Fruit fly (Drosophila melanogaster) whole organism, wandering third instar larva: ENCODE results near the gene RpS25.

ENCODE experiments used
- Abd-B ChIP-seq: fragments of >200 bp; optimal IDR thresholded peaks from 2 replicates; lab custom pipeline; 2017; ENCODE audit warnings: missing biosample characterization, missing genetic modification characterization
- CG32264 ChIP-seq: fragments of 200-800 bp; sonication (Bioruptor generic); optimal IDR thresholded peaks from 2 replicates; lab custom pipeline; 2016; ENCODE audit warnings: missing biosample characterization, missing genetic modification characterization
- Dfd ChIP-seq: fragments of >200 bp; optimal IDR thresholded peaks from 2 replicates; lab custom pipeline; 2017; ENCODE audit warnings: missing biosample characterization, missing genetic modification characterization
- Dif ChIP-seq: fragments of 200-275, 200-300 bp; sonication (Bioruptor generic); optimal IDR thresholded peaks from 2 replicates; lab custom pipeline; 2018; ENCODE audit warnings: missing biosample characterization, missing genetic modification characterization; ENCODE audit not compliant: partially characterized antibody
- GATAd ChIP-seq: sonication (Bioruptor generic); optimal IDR thresholded peaks from 2 replicates; lab custom pipeline; 2016; ENCODE audit warnings: missing biosample characterization, missing genetic modification characterization
- HLH106 ChIP-seq: fragments of 200-800 bp; optimal IDR thresholded peaks from 3 replicates; lab custom pipeline; 2019; ENCODE audit warnings: missing biosample characterization, mild to moderate bottlenecking, missing genetic modification characterization, moderate library complexity
- Hr78 ChIP-seq: fragments of >200 bp; optimal IDR thresholded peaks from 2 replicates; lab custom pipeline; 2017; ENCODE audit warnings: missing biosample characterization, missing genetic modification characterization
- Hr83 ChIP-seq: fragments of 200-300 bp; sonication (Bioruptor generic); optimal IDR thresholded peaks from 2 replicates; lab custom pipeline; 2016; ENCODE audit warnings: missing biosample characterization, mild to moderate bottlenecking, missing genetic modification characterization, moderate library complexity; ENCODE audit not compliant: poor library complexity, severe bottlenecking
- Jra ChIP-seq: sonication (Bioruptor generic); optimal IDR thresholded peaks from 2 replicates; lab custom pipeline; 2016; ENCODE audit warnings: missing biosample characterization, missing genetic modification characterization
- Mio ChIP-seq: sonication (Bioruptor generic); optimal IDR thresholded peaks from 2 replicates; lab custom pipeline; 2016; ENCODE audit warnings: missing biosample characterization, missing genetic modification characterization
- OdsH ChIP-seq: fragments of 200-800 bp; sonication (Bioruptor generic); optimal IDR thresholded peaks from 2 replicates; lab custom pipeline; 2016; ENCODE audit warnings: missing biosample characterization, mild to moderate bottlenecking, missing genetic modification characterization
- Rel ChIP-seq, 2 experiments: fragments of 200-800 bp; sonication (Bioruptor generic) in 1 of 2; optimal IDR thresholded peaks; 2 replicates in 1 of 2; 3 replicates in 1 of 2; lab custom pipeline; 2016 to 2019; ENCODE audit warnings: mild to moderate bottlenecking in 2 of 2, missing biosample characterization in 2 of 2, missing genetic modification characterization in 2 of 2, moderate library complexity in 1 of 2
- Sp1 ChIP-seq: fragments of 200-800 bp; sonication (Bioruptor generic); optimal IDR thresholded peaks from 3 replicates; lab custom pipeline; 2019; ENCODE audit warnings: missing biosample characterization, mild to moderate bottlenecking, missing genetic modification characterization, moderate library complexity
- Vsx2 ChIP-seq: fragments of 200-300, 225-300 bp; sonication (Bioruptor generic); optimal IDR thresholded peaks from 2 replicates; lab custom pipeline; 2018; ENCODE audit warnings: missing biosample characterization, missing genetic modification characterization; ENCODE audit not compliant: partially characterized antibody
- br ChIP-seq: fragments of 200-800 bp; sonication (Bioruptor generic); optimal IDR thresholded peaks from 2 replicates; lab custom pipeline; 2016; ENCODE audit warnings: missing biosample characterization, missing genetic modification characterization
- brk ChIP-seq: fragments of 200-800 bp; sonication (Bioruptor generic); optimal IDR thresholded peaks from 2 replicates; lab custom pipeline; 2016; ENCODE audit warnings: missing biosample characterization, mild to moderate bottlenecking, missing genetic modification characterization
- dl ChIP-seq, 2 experiments: fragments of 175-275, 200-275 bp in 1 of 2; fragments of 200-275 bp in 1 of 2; sonication (Bioruptor generic); optimal IDR thresholded peaks; lab custom pipeline; 2018; ENCODE audit warnings: mild to moderate bottlenecking in 2 of 2, missing biosample characterization in 2 of 2, missing genetic modification characterization in 2 of 2, moderate library complexity in 2 of 2; ENCODE audit not compliant: partially characterized antibody in 2 of 2, insufficient read depth in 1 of 2
- dmrt93B ChIP-seq: fragments of 200-800 bp; sonication (Bioruptor generic); optimal IDR thresholded peaks from 2 replicates; lab custom pipeline; 2018; ENCODE audit warnings: missing biosample characterization, mild to moderate bottlenecking, missing genetic modification characterization
- dsf ChIP-seq: sonication (Bioruptor generic); optimal IDR thresholded peaks from 2 replicates; lab custom pipeline; 2016; ENCODE audit warnings: missing biosample characterization, missing genetic modification characterization, borderline replicate concordance
- ey ChIP-seq: fragments of 200-800 bp; sonication (Bioruptor generic); optimal IDR thresholded peaks from 2 replicates; lab custom pipeline; 2016; ENCODE audit warnings: missing biosample characterization, missing genetic modification characterization
- foxo ChIP-seq, 2 experiments: fragments of 200-800 bp; sonication (Bioruptor generic); optimal IDR thresholded peaks; 2 replicates in 1 of 2; 3 replicates in 1 of 2; lab custom pipeline; 2016 to 2017; ENCODE audit warnings: missing biosample characterization in 2 of 2, missing genetic modification characterization in 2 of 2
- fru ChIP-seq: fragments of 200-800 bp; sonication (Bioruptor generic); optimal IDR thresholded peaks from 3 replicates; lab custom pipeline; 2016; ENCODE audit warnings: missing biosample characterization, mild to moderate bottlenecking, missing genetic modification characterization
- jim ChIP-seq: fragments of 175-275, 200-325 bp; sonication (Bioruptor generic); optimal IDR thresholded peaks from 2 replicates; lab custom pipeline; 2016; ENCODE audit warnings: missing biosample characterization, mild to moderate bottlenecking, missing genetic modification characterization
- lola ChIP-seq: fragments of >200 bp; optimal IDR thresholded peaks from 2 replicates; lab custom pipeline; 2017; ENCODE audit warnings: missing biosample characterization, missing genetic modification characterization
- pan ChIP-seq: fragments of >200 bp; optimal IDR thresholded peaks from 2 replicates; lab custom pipeline; 2017
- psq ChIP-seq: fragments of 200-800 bp; sonication (Bioruptor generic); optimal IDR thresholded peaks from 3 replicates; lab custom pipeline; 2017; ENCODE audit warnings: missing biosample characterization, mild to moderate bottlenecking, missing genetic modification characterization, moderate library complexity
- rgr ChIP-seq: fragments of 200-800 bp; sonication (Bioruptor generic); optimal IDR thresholded peaks from 3 replicates; lab custom pipeline; 2016; ENCODE audit warnings: missing biosample characterization, mild to moderate bottlenecking, missing genetic modification characterization
- sage ChIP-seq: fragments of 200-800 bp; sonication (Bioruptor generic); optimal IDR thresholded peaks from 2 replicates; lab custom pipeline; 2016; ENCODE audit warnings: missing biosample characterization, mild to moderate bottlenecking, missing genetic modification characterization
- sv ChIP-seq: fragments of 200-800 bp; sonication (Bioruptor generic); optimal IDR thresholded peaks from 3 replicates; lab custom pipeline; 2016; ENCODE audit warnings: missing biosample characterization, missing genetic modification characterization
- tai ChIP-seq: sonication (Bioruptor generic); optimal IDR thresholded peaks from 2 replicates; lab custom pipeline; 2016; ENCODE audit warnings: missing biosample characterization, missing genetic modification characterization
- usp ChIP-seq: fragments of >200 bp; optimal IDR thresholded peaks from 2 replicates; lab custom pipeline; 2017; ENCODE audit warnings: missing biosample characterization, missing genetic modification characterization

Gene RpS25

dm6 chr3R:11257537-11257936 is 41.5 kb upstream of the RpS25 start:
- TF ChIP-seq OdsH (GFP tag; lab: Kevin White, UChicago) (no peak), dmrt93B (GFP tag; lab: Kevin White, UChicago) (no peak), psq (GFP tag; lab: Kevin White, UChicago) (no peak), foxo (GFP tag; optimal IDR thresholded peaks at IDR 0.05; lab: Kevin White, UChicago) (no peak), usp (GFP tag; lab: Kevin White, UChicago) (no peak), sv (GFP tag; lab: Kevin White, UChicago) (no peak), Abd-B (GFP tag; lab: Kevin White, UChicago) (no peak), dl (GFP tag; optimal IDR thresholded peaks at IDR 0.05; lab: Kevin White, UChicago; ENCODE audit: insufficient read depth in 1 of 2, partially characterized antibody in 2 of 2) (no peak), Hr78 (no peak), Sp1 (no peak), tai (GFP tag; lab: Kevin White, UChicago) (no peak), rgr (GFP tag; lab: Kevin White, UChicago) (no peak)

dm6 chr3R:11254382-11254953 is 38.4 kb upstream of the RpS25 start:
- TF ChIP-seq Jra (GFP tag; lab: Kevin White, UChicago) (no peak), Dif (GFP tag; lab: Kevin White, UChicago) (peak; percentile 24)

dm6 chr3R:11253768-11254167 is 37.7 kb upstream of the RpS25 start:
- TF ChIP-seq Rel (GFP tag; optimal IDR thresholded peaks at IDR 0.05; lab: Kevin White, UChicago) (no peak), Rel (tag; optimal IDR thresholded peaks at IDR 0.05; lab: Kevin White, UChicago) (no peak), Dfd (GFP tag; lab: Kevin White, UChicago) (peak; percentile 66), pan (no peak), jim (GFP tag; lab: Kevin White, UChicago) (no peak), lola (GFP tag; lab: Kevin White, UChicago) (no peak), usp (GFP tag; lab: Kevin White, UChicago) (no peak), dmrt93B (GFP tag; lab: Kevin White, UChicago) (no peak), fru (no peak)

dm6 chr3R:11246865-11247264 is 30.8 kb upstream of the RpS25 start:
- TF ChIP-seq dl (GFP tag; optimal IDR thresholded peaks at IDR 0.05; lab: Kevin White, UChicago; ENCODE audit: insufficient read depth in 1 of 2, partially characterized antibody in 2 of 2) (no peak), pan (no peak), ey (GFP tag; lab: Kevin White, UChicago) (no peak), GATAd (no peak), Sp1 (no peak), HLH106 (tag; lab: Kevin White, UChicago) (no peak), Vsx2 (no peak), br (GFP tag; lab: Kevin White, UChicago) (no peak), psq (GFP tag; lab: Kevin White, UChicago) (no peak), brk (GFP tag; lab: Kevin White, UChicago) (no peak), Hr83 (GFP tag; lab: Kevin White, UChicago) (no peak), foxo (GFP tag; optimal IDR thresholded peaks at IDR 0.05; lab: Kevin White, UChicago) (no peak), Jra (GFP tag; lab: Kevin White, UChicago) (no peak), fru (no peak), OdsH (GFP tag; lab: Kevin White, UChicago) (no peak), Mio (GFP tag; lab: Kevin White, UChicago) (no peak), usp (GFP tag; lab: Kevin White, UChicago) (no peak)

- no peak for TF ChIP-seq dsf (GFP tag; lab: Kevin White, UChicago)
- TF ChIP-seq HLH106 (tag; lab: Kevin White, UChicago), result no peak
- no peak for TF ChIP-seq Mio (GFP tag; lab: Kevin White, UChicago)
- TF ChIP-seq br (GFP tag; lab: Kevin White, UChicago), result no peak
- TF ChIP-seq sage (GFP tag; lab: Kevin White, UChicago), result no peak
- no peak for TF ChIP-seq Hr78
- no peak for TF ChIP-seq GATAd
- no peak for TF ChIP-seq dmrt93B (GFP tag; lab: Kevin White, UChicago)
- TF ChIP-seq fru, result no peak
- TF ChIP-seq Jra (GFP tag; lab: Kevin White, UChicago), result no peak
- TF ChIP-seq ey (GFP tag; lab: Kevin White, UChicago), result no peak
- no peak for TF ChIP-seq CG32264 (GFP tag; lab: Kevin White, UChicago)
- TF ChIP-seq, all 38 proteins: peak for 0
These were observed 29.7 kb upstream of the RpS25 start for dm6 chr3R:11245803-11246202.
